Fruit fly (Drosophila melanogaster): ENCODE results near the gene CG7420.

The CG7420 gene

DNA sequence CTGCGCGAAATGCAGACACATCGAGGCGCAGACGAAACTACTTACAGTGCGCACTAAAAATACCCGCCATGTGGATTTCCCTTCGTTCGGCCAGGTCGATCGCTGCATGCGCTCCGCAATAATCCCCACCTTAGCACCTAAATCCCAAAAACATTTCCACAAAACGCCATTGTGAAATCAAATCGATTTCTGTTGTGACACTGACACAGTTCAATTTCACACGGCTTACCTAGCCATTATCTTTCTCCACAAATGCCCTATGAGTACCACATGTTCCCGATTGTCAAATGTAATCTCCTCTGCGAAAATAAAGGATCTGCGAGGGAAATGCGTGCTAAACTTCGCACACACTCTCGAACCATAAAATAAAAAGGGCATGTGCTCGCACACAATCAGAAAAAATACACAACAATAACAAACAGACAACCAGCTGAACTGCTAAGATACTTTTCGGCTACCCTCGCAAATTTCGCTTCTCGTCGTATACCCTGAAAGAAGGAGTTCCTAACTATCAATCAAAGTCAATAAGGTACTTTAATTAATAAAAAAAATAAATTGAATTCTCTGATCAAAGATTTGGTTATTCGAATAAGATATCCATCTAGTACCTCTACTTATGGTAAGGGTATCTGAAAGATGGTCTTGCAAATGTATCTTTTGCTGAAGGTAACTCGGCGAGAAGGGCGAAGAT, 16.6 kb downstream of the CG7420 start:
- no peak for TF ChIP-seq noc (tag; optimal IDR thresholded peaks at IDR 0.05)

DNA sequence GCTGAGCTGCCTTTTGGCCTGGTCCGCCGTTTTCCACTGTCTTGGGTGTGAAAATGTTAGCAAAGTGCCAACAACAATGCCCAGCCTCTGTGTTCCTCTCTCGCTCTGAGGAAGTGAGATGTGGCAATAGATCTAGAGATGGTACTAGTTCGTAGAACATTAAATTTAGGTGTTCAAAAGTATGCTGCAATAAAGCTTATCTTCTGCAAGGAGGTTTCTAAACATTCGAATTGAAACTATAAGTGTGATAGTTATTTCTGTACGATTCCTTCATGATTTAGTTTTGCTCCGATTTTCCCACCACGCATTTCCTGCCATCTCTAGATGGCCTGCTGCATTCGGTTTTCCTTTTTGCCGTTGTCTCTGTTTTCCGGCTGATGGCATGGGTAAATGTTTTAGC, 24.2 kb downstream of the CG7420 start:
- no peak for TF ChIP-seq noc (tag; optimal IDR thresholded peaks at IDR 0.05)

DNA sequence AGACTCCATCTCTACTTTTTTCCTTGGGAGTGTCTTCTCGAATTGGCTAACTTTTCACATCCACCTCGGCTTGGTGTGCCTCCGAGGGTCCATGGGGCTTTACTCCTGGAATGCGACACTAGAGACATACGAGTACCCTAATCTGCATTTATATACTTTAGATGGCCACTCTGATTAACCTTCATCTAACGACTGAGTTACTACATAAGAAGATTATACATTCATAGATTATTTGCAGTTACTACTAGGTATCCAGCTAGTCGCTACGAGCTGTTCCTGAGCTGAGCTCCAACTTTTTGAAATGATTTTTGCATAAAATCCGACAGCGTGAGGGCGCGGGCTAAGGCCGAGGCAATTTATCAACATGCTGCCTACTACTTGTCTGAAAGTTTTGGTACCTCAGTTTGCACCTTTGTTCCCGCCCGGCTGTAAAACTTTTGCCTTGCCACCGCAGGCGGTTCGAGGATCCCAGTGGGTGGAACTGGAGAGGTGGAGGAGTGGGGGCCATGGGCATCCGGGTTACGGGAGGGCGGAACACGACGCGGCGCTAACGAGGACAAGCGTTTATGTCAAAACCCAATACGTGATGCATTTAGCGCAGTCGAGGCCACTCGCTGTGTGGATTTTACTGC, 25.7 kb downstream of the CG7420 start:
- no peak for TF ChIP-seq noc (tag; optimal IDR thresholded peaks at IDR 0.05)

DNA sequence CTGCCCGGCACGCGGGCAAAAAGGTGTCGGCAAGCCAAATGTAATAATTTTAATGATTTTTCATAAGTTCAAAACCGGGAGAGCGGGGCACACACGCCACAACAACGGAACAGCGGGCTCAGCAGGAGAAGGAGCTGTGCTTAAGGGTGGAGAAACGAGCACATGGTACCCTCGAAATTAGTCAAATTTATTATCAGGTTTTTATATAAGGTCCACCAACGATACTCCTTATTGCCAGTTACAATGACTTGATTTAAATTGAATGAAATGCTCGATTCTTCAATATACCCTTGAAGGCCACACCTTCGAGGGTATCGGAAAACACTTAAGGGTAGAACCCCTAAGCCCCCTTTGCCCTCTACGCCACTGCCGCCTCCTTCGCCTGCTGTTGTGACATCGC, 29.3 kb downstream of the CG7420 start:
- TF ChIP-seq noc (tag; optimal IDR thresholded peaks at IDR 0.05): no peak

DNA sequence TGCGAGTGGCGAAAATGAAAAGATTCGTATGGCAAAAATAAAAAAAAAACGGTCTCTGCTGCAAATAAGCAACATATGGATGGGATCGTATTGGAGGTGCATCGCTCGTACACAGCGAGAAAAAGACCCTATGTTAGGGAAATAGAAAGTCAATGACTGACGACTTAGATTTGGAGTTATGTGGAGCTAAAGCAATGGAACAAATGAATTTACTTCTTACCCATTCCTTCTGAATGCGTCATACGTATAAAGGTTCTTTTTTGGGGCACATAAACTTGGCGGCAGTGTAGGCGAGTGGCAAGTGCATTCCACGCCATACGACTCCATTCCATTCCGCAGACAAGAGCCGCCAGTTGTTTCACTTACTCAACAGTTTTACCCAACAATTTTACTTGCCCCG, 31.9 kb downstream of the CG7420 start:
- TF ChIP-seq noc (tag; optimal IDR thresholded peaks at IDR 0.05): no peak

DNA sequence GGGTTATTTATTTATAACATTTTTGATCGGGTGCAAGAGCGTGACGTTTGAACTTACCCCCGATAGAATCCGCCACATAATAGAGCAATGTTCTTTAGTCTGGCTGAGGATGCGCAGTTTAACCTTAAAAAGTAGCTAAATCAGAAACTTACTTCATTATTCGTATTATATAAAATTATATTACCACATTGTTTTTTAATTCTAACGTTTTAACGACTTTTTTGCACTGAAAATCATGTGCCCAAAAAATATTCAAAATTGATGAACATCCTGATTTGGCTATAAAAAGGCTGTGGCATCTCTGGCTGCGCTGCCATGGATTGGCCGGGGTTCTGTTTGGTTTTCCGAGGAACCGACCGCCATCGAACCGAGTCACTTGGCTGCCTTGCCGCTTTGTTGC, 32.7 kb downstream of the CG7420 start:
- no peak for TF ChIP-seq noc (tag; optimal IDR thresholded peaks at IDR 0.05)

DNA sequence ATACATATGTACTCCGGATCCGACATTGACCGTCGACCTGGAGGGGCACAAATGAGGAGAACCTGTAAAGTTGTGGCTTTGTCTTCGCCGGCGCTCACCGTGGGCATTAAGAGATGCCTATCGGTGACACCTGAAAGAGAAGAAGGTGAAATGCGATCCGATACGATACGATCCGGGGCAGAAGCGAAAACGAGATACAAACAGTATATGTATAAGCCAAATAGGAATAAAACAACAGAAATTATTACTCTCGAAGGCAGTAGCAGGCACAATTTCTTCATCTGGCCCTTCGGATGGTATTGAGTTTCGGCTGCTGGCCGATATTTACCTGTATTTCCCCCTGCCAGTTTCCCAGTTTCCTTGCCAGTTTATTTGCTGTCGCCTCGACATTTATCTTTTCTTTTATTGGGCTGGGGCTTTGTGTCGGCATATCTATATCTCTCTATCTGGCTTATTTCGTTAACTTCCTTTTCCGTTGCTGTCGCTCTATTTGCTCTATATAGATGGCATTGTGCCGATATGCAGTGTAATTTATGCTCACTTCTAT, 39.3 kb downstream of the CG7420 start:
- no peak for TF ChIP-seq noc (tag; optimal IDR thresholded peaks at IDR 0.05)

DNA sequence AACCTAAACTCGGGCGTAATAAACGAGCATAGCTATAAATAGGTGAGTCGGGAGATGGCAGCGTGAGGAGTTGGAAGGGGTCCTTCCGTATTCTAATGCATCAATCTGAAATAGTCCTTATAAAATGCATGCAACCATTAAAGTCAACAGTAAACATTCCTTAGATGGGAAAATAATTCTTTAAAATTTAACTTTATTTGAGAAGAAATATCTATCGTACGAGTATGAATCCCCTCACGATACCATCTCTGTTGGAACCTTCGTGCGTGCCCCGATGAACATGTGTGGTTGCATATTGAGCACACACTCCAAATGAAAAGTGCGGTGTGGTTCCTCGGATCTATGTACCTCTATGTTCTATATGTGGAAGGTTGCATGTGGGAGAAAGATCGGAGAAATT, 40.6 kb downstream of the CG7420 start:
- TF ChIP-seq noc (tag; optimal IDR thresholded peaks at IDR 0.05): no peak

DNA sequence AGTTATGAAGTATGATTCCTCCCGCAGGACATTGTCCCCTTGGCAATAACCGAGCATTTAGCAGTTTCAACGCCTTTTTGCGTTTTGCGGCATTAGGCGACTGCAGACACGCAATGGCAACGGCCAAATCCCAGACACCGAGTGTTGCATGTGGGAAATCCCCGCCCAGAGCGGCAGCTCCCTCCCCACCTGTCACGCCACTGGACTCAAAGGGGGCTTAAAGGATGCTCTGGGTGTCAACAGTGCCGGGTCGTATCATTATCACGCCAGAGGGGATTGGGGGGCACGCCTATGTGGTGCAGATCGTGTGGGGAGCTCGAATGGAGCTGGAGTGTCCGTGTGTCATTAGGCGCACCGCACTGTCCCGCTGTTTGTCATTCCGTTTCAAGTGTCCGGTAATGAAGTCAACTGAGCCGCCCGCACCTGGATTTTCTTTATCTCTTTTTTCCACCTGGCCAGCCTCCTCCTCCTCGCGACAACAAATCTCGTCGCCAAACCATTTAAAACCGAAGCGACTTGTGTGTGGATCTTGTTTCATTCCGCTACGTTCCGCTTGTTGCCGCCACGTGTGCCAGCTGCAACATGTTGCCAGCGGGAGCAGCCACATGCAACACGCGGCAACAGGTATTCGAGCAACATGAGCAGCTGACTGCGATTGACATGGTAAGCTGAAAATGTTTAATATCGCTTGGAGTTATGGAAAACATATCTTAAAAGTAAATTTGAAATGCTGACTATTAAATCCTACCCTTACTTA, 42.1 kb downstream of the CG7420 start:
- TF ChIP-seq noc (tag; optimal IDR thresholded peaks at IDR 0.05): no peak

DNA sequence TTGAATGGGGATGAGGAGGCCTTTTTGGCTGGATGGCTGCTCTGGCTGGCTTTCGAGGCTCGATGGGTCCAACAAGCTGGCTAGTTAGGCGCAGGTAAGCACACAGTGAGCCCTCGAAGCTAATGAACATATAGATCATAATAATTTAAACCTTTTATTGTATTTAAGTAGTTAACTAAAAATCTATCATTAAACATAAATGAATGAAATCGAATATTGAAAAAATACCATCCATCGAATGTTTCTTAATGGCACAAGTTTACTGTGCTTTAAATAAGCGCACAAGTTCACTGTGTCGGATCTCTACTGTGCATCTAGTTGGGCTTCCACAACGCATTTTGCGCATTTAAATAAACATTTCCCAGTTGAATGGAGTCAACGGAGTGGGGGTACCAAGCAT, 43.4 kb downstream of the CG7420 start:
- TF ChIP-seq noc (tag; optimal IDR thresholded peaks at IDR 0.05): no peak

DNA sequence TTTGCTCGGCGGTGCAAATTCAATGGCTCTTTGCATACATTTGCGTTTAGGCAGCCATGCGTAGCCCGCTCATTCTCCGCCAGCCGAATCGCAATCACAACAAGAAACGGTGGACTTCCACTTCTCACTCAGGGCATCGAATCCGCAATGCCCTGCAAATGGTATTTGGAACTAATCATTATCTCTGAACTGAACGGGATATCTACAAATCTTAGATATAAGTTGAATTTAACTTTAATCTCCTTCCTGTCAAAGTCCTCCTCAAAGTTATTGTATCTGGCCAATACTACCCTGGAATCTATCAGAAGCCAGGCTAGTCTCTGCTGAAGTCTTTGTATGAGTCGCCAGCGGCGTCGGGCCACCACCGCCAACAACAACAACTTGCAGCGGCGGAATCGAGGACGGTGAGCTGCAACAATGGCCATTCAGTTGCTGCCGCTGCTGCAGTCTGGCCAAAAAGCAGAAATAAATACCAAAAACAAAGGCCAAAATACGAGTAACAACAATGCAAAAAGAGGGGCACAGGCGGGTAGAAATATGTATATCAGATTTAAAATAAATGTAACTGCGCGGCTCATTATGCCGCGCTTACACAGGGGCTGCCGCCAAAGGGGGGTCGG, 44.0 kb downstream of the CG7420 start:
- TF ChIP-seq noc (tag; optimal IDR thresholded peaks at IDR 0.05): no peak

DNA sequence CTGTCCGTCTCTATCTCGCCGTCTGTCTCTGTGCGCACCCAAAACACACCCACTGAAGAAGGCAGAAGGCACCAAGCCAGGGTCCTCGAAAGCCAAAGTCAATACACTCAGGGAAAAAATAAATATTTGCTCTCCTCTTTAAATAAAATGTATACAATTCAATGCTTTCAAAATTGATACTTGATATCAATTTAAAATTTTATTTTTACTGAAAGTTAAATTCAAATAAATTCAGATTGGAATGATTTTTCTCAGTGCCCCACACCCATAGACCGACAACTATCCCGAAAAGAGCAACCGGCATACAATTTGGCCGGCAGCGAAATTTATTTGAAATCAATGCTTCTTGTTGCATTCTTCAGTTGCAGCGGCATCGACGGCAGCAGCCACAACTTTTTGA, 45.9 kb downstream of the CG7420 start:
- no peak for TF ChIP-seq noc (tag; optimal IDR thresholded peaks at IDR 0.05)

DNA sequence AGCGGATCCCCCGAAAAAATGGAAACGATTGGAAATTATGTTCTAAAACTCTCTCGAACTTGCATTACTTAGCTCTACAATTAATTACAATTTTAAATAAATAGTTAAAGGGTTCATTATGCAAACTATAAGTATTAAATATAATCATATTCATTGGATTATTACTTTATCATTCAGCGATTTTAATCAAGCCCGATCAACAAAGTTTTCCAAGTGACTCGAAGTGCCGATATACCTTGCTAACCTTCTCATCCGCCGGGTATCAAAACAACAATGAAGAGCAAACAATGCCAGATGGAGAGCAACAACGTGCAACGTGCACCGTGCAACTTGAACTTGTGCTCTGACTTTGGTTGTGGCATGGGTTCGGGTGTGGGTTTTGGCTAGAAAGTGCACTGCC, 46.4 kb downstream of the CG7420 start:
- TF ChIP-seq noc (tag; optimal IDR thresholded peaks at IDR 0.05): no peak

DNA sequence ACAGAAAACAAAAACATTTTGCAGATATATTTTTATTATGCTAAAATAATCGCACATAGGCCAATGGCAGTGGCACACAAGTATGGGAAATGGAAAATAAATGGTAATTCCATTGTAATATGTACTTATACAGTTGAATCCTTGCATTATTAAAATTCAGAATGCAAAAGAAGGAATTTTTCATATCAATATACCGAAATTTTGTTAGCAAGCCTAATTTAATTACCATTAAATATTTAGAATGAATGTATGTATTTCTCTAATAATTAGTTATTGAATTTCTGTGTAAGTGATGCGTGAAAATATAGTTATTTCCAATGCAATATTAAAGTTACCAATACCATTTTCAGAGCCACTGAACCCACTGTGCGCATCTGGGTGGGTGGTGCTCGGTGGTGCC, 47.2 kb downstream of the CG7420 start:
- TF ChIP-seq noc (tag; optimal IDR thresholded peaks at IDR 0.05): no peak

Measured in whole organism, larva.